Worm (Caenorhabditis elegans): ENCODE data around the gene R02C2.1.

Gene R02C2.1

ce11 chrV:203855-204432 is 34.0 kb downstream of the R02C2.1 start, which contains the start of gene lec-12:
TSS of gene lec-12 (plus strand) at chrV:204382.
- no peak for TF ChIP-seq mec-3 (tag; optimal IDR thresholded peaks at IDR 0.05; ENCODE audit: borderline replicate concordance)

ce11 chrV:201300-201699 is 36.7 kb downstream of the R02C2.1 start, which contains the start of gene trpp-1:
TSS of gene trpp-1 (plus strand) at chrV:201600.
- TF ChIP-seq ceh-9 (tag; optimal IDR thresholded peaks at IDR 0.05) = no peak
- TF ChIP-seq hlh-30 (tag; optimal IDR thresholded peaks at IDR 0.05; ENCODE audit: insufficient read depth) = no peak

- TF ChIP-seq fax-1 (tag; optimal IDR thresholded peaks at IDR 0.05) (no peak), elt-4 (tag; optimal IDR thresholded peaks at IDR 0.05) (peak; percentile 77)
Measured at ce11 chrV:194760-195159, 43.2 kb downstream of the R02C2.1 start.

ce11 chrV:189436-189835 is 48.6 kb downstream of the R02C2.1 start:
- no peak for TF ChIP-seq ceh-45 (GFP tag; IDR thresholded peaks at IDR 0.05)
- peak; percentile 76 for TF ChIP-seq elt-4 (tag; optimal IDR thresholded peaks at IDR 0.05)
- TF ChIP-seq mec-3 (tag; optimal IDR thresholded peaks at IDR 0.05; ENCODE audit: borderline replicate concordance) = peak; percentile 66

Measured in whole organism, late embryonic.